Fruit fly (Drosophila melanogaster) whole organism, embryonic: Measurements from ENCODE around the gene SPARC.

ENCODE experiments used
- CG10431 ChIP-seq: fragments of 200-800 bp; sonication (Bioruptor generic); optimal IDR thresholded peaks from 3 replicates; lab custom pipeline; 2018; ENCODE audit warnings: missing biosample characterization, mild to moderate bottlenecking, missing genetic modification characterization
- CG11093 ChIP-seq: fragments of 200-800 bp; sonication (Bioruptor generic); IDR thresholded peaks from 3 replicates; pipeline ENCODE4 v1.3.6; 2022; ENCODE audit warnings: missing biosample characterization, missing genetic modification characterization
- CG12071 ChIP-seq: fragments of 200-800 bp; sonication (Bioruptor generic); optimal IDR thresholded peaks from 3 replicates; lab custom pipeline; 2018; ENCODE audit warnings: missing biosample characterization, mild to moderate bottlenecking, missing genetic modification characterization
- CG12659 ChIP-seq: fragments of 200-800 bp; sonication (Bioruptor generic); optimal IDR thresholded peaks from 3 replicates; lab custom pipeline; 2017; ENCODE audit warnings: mild to moderate bottlenecking, missing biosample characterization, missing genetic modification reagents, missing genetic modification characterization
- CG13624 ChIP-seq: fragments of 200-800 bp; sonication (Bioruptor generic); optimal IDR thresholded peaks from 2 replicates; lab custom pipeline; 2016; ENCODE audit warnings: missing biosample characterization, missing genetic modification characterization
- CG15073 ChIP-seq: fragments of 200-800 bp; sonication (Bioruptor generic); optimal IDR thresholded peaks from 2 replicates; lab custom pipeline; 2016; ENCODE audit warnings: missing biosample characterization, missing genetic modification characterization
- CG1792 ChIP-seq: fragments of 200-800 bp; sonication (Bioruptor generic); optimal IDR thresholded peaks from 2 replicates; lab custom pipeline; 2016; ENCODE audit warnings: missing biosample characterization, missing genetic modification characterization
- CG18011 ChIP-seq: fragments of 200-800 bp; sonication (Bioruptor generic); optimal IDR thresholded peaks from 2 replicates; lab custom pipeline; 2017; ENCODE audit warnings: missing biosample characterization, missing genetic modification characterization, mild to moderate bottlenecking, moderate library complexity, missing genotype
- CG33213 ChIP-seq: fragments of 200-800 bp; sonication (Bioruptor generic); optimal IDR thresholded peaks from 3 replicates; lab custom pipeline; 2016; ENCODE audit warnings: missing biosample characterization, missing genetic modification characterization
- CG6689 ChIP-seq: fragments of 200-800 bp; sonication (Bioruptor generic); IDR thresholded peaks from 2 replicates; pipeline ENCODE4 v1.3.6; 2022; ENCODE audit warnings: missing biosample characterization, missing genetic modification characterization
- CG7839 ChIP-seq: fragments of 200-800 bp; sonication (Bioruptor generic); optimal IDR thresholded peaks from 3 replicates; lab custom pipeline; 2018; ENCODE audit warnings: missing biosample characterization, mild to moderate bottlenecking, missing genetic modification characterization, moderate library complexity
- CG9437 ChIP-seq: fragments of 200-800 bp; sonication (Bioruptor generic); optimal IDR thresholded peaks from 2 replicates; lab custom pipeline; 2018; ENCODE audit warnings: missing biosample characterization, mild to moderate bottlenecking, missing genetic modification characterization
- CG9817 ChIP-seq: fragments of 200-800 bp; sonication (Bioruptor generic); optimal IDR thresholded peaks from 2 replicates; lab custom pipeline; 2018; ENCODE audit warnings: missing biosample characterization, mild to moderate bottlenecking, missing genetic modification characterization, moderate library complexity
- D ChIP-seq, 2 experiments: fragments of 200-800 bp in 1 of 2; fragments of >200 bp in 1 of 2; sonication (Bioruptor generic) in 1 of 2; optimal IDR thresholded peaks; 2 replicates in 1 of 2; 3 replicates in 1 of 2; lab custom pipeline; 2017; ENCODE audit warnings: mild to moderate bottlenecking in 1 of 2, missing biosample characterization in 1 of 2, missing genetic modification characterization in 1 of 2, missing genetic modification reagents in 1 of 2
- Doc2 ChIP-seq: fragments of 200-800 bp; sonication (Bioruptor generic); IDR thresholded peaks from 2 replicates; pipeline ENCODE4 v1.3.6; 2022; ENCODE audit warnings: missing biosample characterization, missing genetic modification characterization
- Doc3 ChIP-seq: fragments of 200-800 bp; sonication (Bioruptor generic); IDR thresholded peaks from 3 replicates; pipeline ENCODE4 v1.3.6; 2022; ENCODE audit warnings: missing biosample characterization, missing genetic modification characterization; ENCODE audit not compliant: partially characterized antibody
- Dref ChIP-seq: fragments of 200-800 bp; sonication (Bioruptor generic); IDR thresholded peaks from 2 replicates; pipeline ENCODE4 v1.3.6; 2022; ENCODE audit warnings: missing biosample characterization, missing genetic modification characterization
- H15 ChIP-seq: fragments of 200-800 bp; sonication (Bioruptor generic); IDR thresholded peaks from 3 replicates; pipeline ENCODE4 v1.3.6; 2022; ENCODE audit warnings: missing biosample characterization, missing genetic modification characterization
- Hr3 ChIP-seq: fragments of 200-800 bp; sonication (Bioruptor generic); optimal IDR thresholded peaks from 3 replicates; lab custom pipeline; 2016; ENCODE audit warnings: missing biosample characterization, missing genetic modification characterization
- Kr ChIP-seq: fragments of 200-800 bp; sonication (Bioruptor generic); optimal IDR thresholded peaks from 2 replicates; lab custom pipeline; 2017; ENCODE audit warnings: missing biosample characterization, mild to moderate bottlenecking, missing genetic modification characterization
- Lhr ChIP-seq: fragments of 200-800 bp; sonication (Bioruptor generic); optimal IDR thresholded peaks from 3 replicates; lab custom pipeline; 2017; ENCODE audit warnings: mild to moderate bottlenecking, missing biosample characterization, missing genetic modification reagents, missing genetic modification characterization
- Lpt ChIP-seq: fragments of >200 bp; optimal IDR thresholded peaks from 2 replicates; lab custom pipeline; 2018; ENCODE audit warnings: missing biosample characterization, missing genetic modification characterization
- Nf-YC ChIP-seq: fragments of 200-800 bp; optimal IDR thresholded peaks from 3 replicates; lab custom pipeline; 2019; ENCODE audit warnings: missing biosample characterization, mild to moderate bottlenecking, missing genetic modification characterization, moderate library complexity
- PHDP ChIP-seq: fragments of 200-800 bp; sonication (Bioruptor generic); optimal IDR thresholded peaks from 3 replicates; lab custom pipeline; 2018; ENCODE audit warnings: missing biosample characterization, mild to moderate bottlenecking, missing genetic modification characterization, moderate library complexity
- Poxn ChIP-seq: fragments of 200-800 bp; sonication (Bioruptor generic); IDR thresholded peaks from 2 replicates; pipeline ENCODE4 v1.3.6; 2022; ENCODE audit warnings: missing biosample characterization, missing genetic modification characterization
- Sin3A ChIP-seq: fragments of >200 bp; optimal IDR thresholded peaks from 2 replicates; lab custom pipeline; 2018
- Taf1 ChIP-seq: fragments of 200-800 bp; sonication (Bioruptor generic); IDR thresholded peaks from 2 replicates; pipeline ENCODE4 v1.3.6; 2022; ENCODE audit warnings: missing biosample characterization, missing genetic modification characterization
- al ChIP-seq: fragments of 200-800 bp; sonication (Bioruptor generic); IDR thresholded peaks from 2 replicates; pipeline ENCODE4 v1.3.6; 2022; ENCODE audit warnings: missing biosample characterization, missing genetic modification characterization
- aop ChIP-seq: fragments of 200-800 bp; sonication (Bioruptor generic); IDR thresholded peaks from 2 replicates; pipeline ENCODE4 v1.3.6; 2022; ENCODE audit warnings: missing biosample characterization, missing genetic modification characterization
- ase ChIP-seq: fragments of 200-800 bp; sonication (Bioruptor generic); IDR thresholded peaks from 3 replicates; pipeline ENCODE4 v1.3.6; 2022; ENCODE audit warnings: missing biosample characterization, missing genetic modification characterization
- bowl ChIP-seq: fragments of 200-800 bp; sonication (Bioruptor generic); IDR thresholded peaks from 2 replicates; pipeline ENCODE4 v1.3.6; 2022; ENCODE audit warnings: missing biosample characterization, missing genetic modification characterization
- btn ChIP-seq: fragments of 200-800 bp; sonication (Bioruptor generic); optimal IDR thresholded peaks from 2 replicates; lab custom pipeline; 2016; ENCODE audit warnings: missing biosample characterization, missing genetic modification characterization
- chinmo ChIP-seq: fragments of 200-800 bp; sonication (Bioruptor generic); IDR thresholded peaks from 4 replicates; pipeline ENCODE4 v1.3.6; 2022; ENCODE audit warnings: missing biosample characterization, missing genetic modification characterization; ENCODE audit not compliant: partially characterized antibody
- esg ChIP-seq: fragments of 200-800 bp; sonication (Bioruptor generic); conservative IDR thresholded peaks from 2 replicates; pipeline ENCODE4 v1.3.6; 2022; ENCODE audit warnings: missing biosample characterization, missing genetic modification characterization
- fd3F ChIP-seq: fragments of 200-800 bp; sonication (Bioruptor generic); optimal IDR thresholded peaks from 2 replicates; lab custom pipeline; 2018; ENCODE audit warnings: missing biosample characterization, mild to moderate bottlenecking, missing genetic modification characterization, moderate library complexity
- fd64A ChIP-seq: fragments of 200-800 bp; sonication (Bioruptor generic); optimal IDR thresholded peaks from 3 replicates; lab custom pipeline; 2018; ENCODE audit warnings: missing biosample characterization, mild to moderate bottlenecking, missing genetic modification characterization
- gcm ChIP-seq: fragments of 200-800 bp; sonication (Bioruptor generic); optimal IDR thresholded peaks from 2 replicates; lab custom pipeline; 2019; ENCODE audit warnings: missing biosample characterization, mild to moderate bottlenecking, missing genetic modification characterization, moderate library complexity
- grau ChIP-seq: fragments of 200-800 bp; optimal IDR thresholded peaks from 3 replicates; lab custom pipeline; 2019; ENCODE audit warnings: missing biosample characterization, mild to moderate bottlenecking, missing genetic modification characterization, moderate library complexity
- ham ChIP-seq: fragments of 200-800 bp; sonication (Bioruptor generic); IDR thresholded peaks from 2 replicates; pipeline ENCODE4 v1.3.6; 2022; ENCODE audit warnings: missing biosample characterization, missing genetic modification characterization
- luna ChIP-seq: fragments of 200-800 bp; sonication (Bioruptor generic); optimal IDR thresholded peaks from 2 replicates; lab custom pipeline; 2016; ENCODE audit warnings: missing biosample characterization, missing genetic modification characterization
- nerfin-1 ChIP-seq: fragments of 200-800 bp; sonication (Bioruptor generic); optimal IDR thresholded peaks from 3 replicates; lab custom pipeline; 2019; ENCODE audit warnings: missing biosample characterization, mild to moderate bottlenecking, missing genetic modification characterization, moderate library complexity
- oc ChIP-seq: fragments of 200-800 bp; sonication (Bioruptor generic); optimal IDR thresholded peaks from 2 replicates; lab custom pipeline; 2018; ENCODE audit warnings: missing biosample characterization, mild to moderate bottlenecking, missing genetic modification characterization, moderate library complexity
- p53 ChIP-seq: fragments of 200-800 bp; sonication (Bioruptor generic); optimal IDR thresholded peaks from 2 replicates; lab custom pipeline; 2016; ENCODE audit warnings: missing biosample characterization, missing genetic modification characterization
- pita ChIP-seq: fragments of 200-800 bp; sonication (Bioruptor generic); optimal IDR thresholded peaks from 2 replicates; lab custom pipeline; 2017; ENCODE audit warnings: missing biosample characterization, mild to moderate bottlenecking, missing genetic modification characterization
- ranshi ChIP-seq: fragments of 200-800 bp; sonication (Bioruptor generic); IDR thresholded peaks from 2 replicates; pipeline ENCODE4 v1.3.6; 2022; ENCODE audit warnings: missing biosample characterization, missing genetic modification characterization
- rib ChIP-seq: fragments of 200-800 bp; sonication (Bioruptor generic); IDR thresholded peaks from 2 replicates; pipeline ENCODE4 v1.3.6; 2022; ENCODE audit warnings: missing biosample characterization, missing genetic modification characterization
- run ChIP-seq: fragments of 200-800 bp; sonication (Bioruptor generic); optimal IDR thresholded peaks from 3 replicates; lab custom pipeline; 2018; ENCODE audit warnings: missing biosample characterization, mild to moderate bottlenecking, missing genetic modification characterization
- sna ChIP-seq: fragments of 200-800 bp; sonication (Bioruptor generic); IDR thresholded peaks from 2 replicates; pipeline ENCODE4 v1.3.6; 2022; ENCODE audit warnings: missing biosample characterization, missing genetic modification characterization; ENCODE audit not compliant: partially characterized antibody
- ttk ChIP-seq: fragments of 200-800 bp; sonication (Bioruptor generic); IDR thresholded peaks from 2 replicates; pipeline ENCODE4 v2.1.2; 2022; ENCODE audit warnings: missing biosample characterization, missing genetic modification characterization
- unpg ChIP-seq: fragments of 200-800 bp; sonication (Bioruptor generic); optimal IDR thresholded peaks from 3 replicates; lab custom pipeline; 2018; ENCODE audit warnings: missing biosample characterization, mild to moderate bottlenecking, missing genetic modification characterization, moderate library complexity
- z ChIP-seq: fragments of 200-800 bp; sonication (Bioruptor generic); IDR thresholded peaks from 3 replicates; pipeline ENCODE4 v1.3.6; 2022; ENCODE audit warnings: missing biosample characterization, missing genetic modification characterization
- zen ChIP-seq: fragments of 200-800 bp; sonication (Bioruptor generic); optimal IDR thresholded peaks from 3 replicates; lab custom pipeline; 2018; ENCODE audit warnings: missing biosample characterization, mild to moderate bottlenecking, missing genetic modification characterization, moderate library complexity

Gene SPARC

dm6 chr3R:26899982-26900381 is 28.2 kb upstream of the SPARC start (continued):
- TF ChIP-seq Lhr (no peak), Dref (GFP tag; lab: Robert Waterston, UW) (no peak), gcm (GFP tag; lab: Kevin White, UChicago) (no peak), esg (GFP tag; lab: Robert Waterston, UW) (peak; percentile 46), ttk (GFP tag; lab: Robert Waterston, UW) (peak; percentile 54), z (GFP tag; lab: Robert Waterston, UW) (no peak), Hr3 (GFP tag; lab: Kevin White, UChicago) (peak; percentile 23), ham (GFP tag; lab: Robert Waterston, UW) (no peak), chinmo (GFP tag; lab: Robert Waterston, UW) (no peak), rib (GFP tag; lab: Robert Waterston, UW) (no peak), CG9437 (peak; percentile 5), CG12659 (GFP tag; lab: Kevin White, UChicago) (no peak), zen (no peak), CG6689 (GFP tag; lab: Robert Waterston, UW) (peak; percentile 56), Sin3A (lab: Kevin White, UChicago) (no peak), CG13624 (no peak), CG12071 (no peak), Poxn (no peak), oc (tag; lab: Kevin White, UChicago) (peak; percentile 65), aop (GFP tag; lab: Robert Waterston, UW) (no peak), Doc3 (no peak), pita (no peak), CG10431 (GFP tag; lab: Kevin White, UChicago) (no peak), unpg (peak; percentile 57), Taf1 (GFP tag; lab: Robert Waterston, UW) (no peak), run (no peak), D (optimal IDR thresholded peaks at IDR 0.05; lab: Kevin White, UChicago) (no peak), D (GFP tag; optimal IDR thresholded peaks at IDR 0.05; lab: Kevin White, UChicago) (peak; percentile 50), bowl (GFP tag; lab: Robert Waterston, UW) (no peak), al (GFP tag; lab: Robert Waterston, UW) (no peak), CG1792 (no peak), CG33213 (GFP tag; lab: Kevin White, UChicago) (no peak), CG15073 (GFP tag; lab: Kevin White, UChicago) (no peak), Lpt (GFP tag; lab: Kevin White, UChicago) (no peak), sna (GFP tag; lab: Robert Waterston, UW) (no peak), Doc2 (GFP tag; lab: Robert Waterston, UW) (no peak), CG18011 (GFP tag; lab: Kevin White, UChicago) (no peak), H15 (GFP tag; lab: Robert Waterston, UW) (peak; percentile 48; the same call in 1 of the 3 replicates), ase (GFP tag; lab: Robert Waterston, UW) (peak; percentile 76), Nf-YC (no peak), ranshi (GFP tag; lab: Robert Waterston, UW) (peak; percentile 35; the same call in 1 of the 2 replicates), PHDP (tag; lab: Kevin White, UChicago) (peak; percentile 11), Kr (no peak), grau (tag; lab: Kevin White, UChicago) (peak; percentile 23), fd3F (no peak), fd64A (GFP tag; lab: Kevin White, UChicago) (no peak), CG11093 (GFP tag; lab: Robert Waterston, UW) (no peak), btn (GFP tag; lab: Kevin White, UChicago) (no peak), p53 (GFP tag; lab: Kevin White, UChicago) (no peak), nerfin-1 (tag; lab: Kevin White, UChicago) (no peak), CG7839 (tag; lab: Kevin White, UChicago) (peak; percentile 45), CG9817 (tag; lab: Kevin White, UChicago) (no peak), luna (GFP tag; lab: Kevin White, UChicago) (no peak)
